Worm (Caenorhabditis elegans): ENCODE data around the gene drd-10.

DNA sequence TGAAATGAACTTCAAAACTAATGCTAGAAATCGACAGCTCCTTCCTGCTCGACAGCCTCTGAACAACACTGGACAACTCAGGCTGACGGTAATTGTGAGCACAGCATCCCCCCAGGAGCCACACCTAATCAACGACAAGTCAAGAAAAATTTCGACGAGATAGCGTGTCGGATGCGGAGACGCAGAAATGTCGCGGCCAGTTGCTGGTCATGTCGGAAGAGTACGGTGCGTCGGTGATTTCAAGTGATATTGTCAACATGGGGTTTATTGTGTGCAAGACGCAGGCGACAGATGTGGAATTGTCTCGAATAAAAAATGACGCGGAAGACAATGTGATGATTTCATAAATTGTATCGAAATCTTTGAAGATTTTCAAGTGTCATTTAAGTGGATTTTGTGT is 29.1 kb downstream of the drd-10 start, which contains the start of gene twk-11:
- TF ChIP-seq nhr-25 (tag; optimal IDR thresholded peaks at IDR 0.05) (no peak), fkh-10 (GFP tag; optimal IDR thresholded peaks at IDR 0.05) (no peak), R02D3.7 (tag; optimal IDR thresholded peaks at IDR 0.05) (no peak), elt-2 (tag; optimal IDR thresholded peaks at IDR 0.05) (no peak), nhr-12 (tag; optimal IDR thresholded peaks at IDR 0.05) (no peak), elt-3 (tag; optimal IDR thresholded peaks at IDR 0.05) (no peak)

Measured in whole organism, L3 larva.